Worm (Caenorhabditis elegans) whole organism, L1 larva: Measurements from ENCODE around the gene F14D7.6.

ENCODE experiments used
- C04F5.9 ChIP-seq: sonication (generic microtip); optimal IDR thresholded peaks from 2 replicates; lab custom pipeline; 2016; ENCODE audit warnings: missing genetic modification characterization, missing compliant biosample characterization
- ama-1 ChIP-seq: fragments of 150-350 bp; optimal IDR thresholded peaks from 2 replicates; lab custom pipeline; 2014
- blmp-1 ChIP-seq: fragments of 150-350 bp; optimal IDR thresholded peaks from 2 replicates; lab custom pipeline; 2014; ENCODE audit warnings: missing biosample characterization, missing genetic modification characterization
- ceh-63 ChIP-seq: fragments of 200-800 bp; sonication (Bioruptor generic); optimal IDR thresholded peaks from 2 replicates; lab custom pipeline; 2018; ENCODE audit warnings: mild to moderate bottlenecking, missing genetic modification characterization, missing compliant biosample characterization
- ceh-8 ChIP-seq: fragments of 200-800 bp; sonication (Bioruptor generic); optimal IDR thresholded peaks from 2 replicates; lab custom pipeline; 2018; ENCODE audit warnings: mild to moderate bottlenecking, missing genetic modification characterization, moderate library complexity, missing compliant biosample characterization
- ceh-88 ChIP-seq: fragments of 200-800 bp; sonication (Bioruptor generic); IDR thresholded peaks from 2 replicates; pipeline ENCODE4 v1.3.6; 2022; ENCODE audit warnings: missing genetic modification characterization, missing compliant biosample characterization
- ceh-90 ChIP-seq: sonication (generic microtip); optimal IDR thresholded peaks from 2 replicates; lab custom pipeline; 2016; ENCODE audit warnings: missing genetic modification characterization, missing compliant biosample characterization
- dpl-1 ChIP-seq, 3 experiments: fragments of 150-350 bp in 2 of 3; sonication (generic microtip) in 1 of 3; optimal IDR thresholded peaks; 2 replicates each; lab custom pipeline; 2014 to 2017; ENCODE audit warnings: missing biosample characterization in 3 of 3, missing genetic modification characterization in 3 of 3, missing genetic modification reagents in 3 of 3
- efl-1 ChIP-seq, 4 experiments: fragments of 150-350 bp; optimal IDR thresholded peaks in 3 of 4; peaks in 1 of 4; 1 replicate in 1 of 4; 2 replicates in 3 of 4; lab custom pipeline; 2014; ENCODE audit warnings: missing biosample characterization in 2 of 4, missing genetic modification characterization in 2 of 4, missing genetic modification reagents in 2 of 4
- efl-3 ChIP-seq: fragments of 200-800 bp; sonication (Bioruptor generic); optimal IDR thresholded peaks from 2 replicates; lab custom pipeline; 2018; ENCODE audit warnings: mild to moderate bottlenecking, missing genetic modification characterization, missing compliant biosample characterization
- egl-13 ChIP-seq: sonication (generic microtip); optimal IDR thresholded peaks from 2 replicates; lab custom pipeline; 2016; ENCODE audit warnings: missing genotype, missing genetic modification reagents, missing genetic modification characterization, missing compliant biosample characterization
- elt-2 ChIP-seq: sonication (generic microtip); optimal IDR thresholded peaks from 2 replicates; lab custom pipeline; 2016; ENCODE audit warnings: missing genetic modification characterization, mild to moderate bottlenecking, inconsistent platforms, missing compliant biosample characterization, missing genetic modification reagents
- fkh-8 ChIP-seq: sonication (generic microtip); optimal IDR thresholded peaks from 2 replicates; lab custom pipeline; 2016; ENCODE audit warnings: mild to moderate bottlenecking, missing genetic modification characterization, missing compliant biosample characterization
- fos-1 ChIP-seq: fragments of 150-350 bp; optimal IDR thresholded peaks from 2 replicates; lab custom pipeline; 2014; ENCODE audit warnings: missing biosample characterization, missing genetic modification characterization
- hlh-17 ChIP-seq: fragments of 200-800 bp; sonication (Bioruptor generic); optimal IDR thresholded peaks from 2 replicates; lab custom pipeline; 2018; ENCODE audit warnings: missing genetic modification characterization, mild to moderate bottlenecking, missing compliant biosample characterization, moderate library complexity, borderline replicate concordance
- irx-1 ChIP-seq: sonication (generic microtip); optimal IDR thresholded peaks from 2 replicates; lab custom pipeline; 2016; ENCODE audit warnings: missing genetic modification characterization, missing compliant biosample characterization
- jun-1 ChIP-seq: fragments of 150-350 bp; optimal IDR thresholded peaks from 2 replicates; lab custom pipeline; 2014; ENCODE audit warnings: missing biosample characterization, missing genetic modification reagents, missing genetic modification characterization
- lin-14 ChIP-seq: fragments of 200-800 bp; sonication (Bioruptor generic); optimal IDR thresholded peaks from 2 replicates; lab custom pipeline; 2018; ENCODE audit warnings: mild to moderate bottlenecking, missing genetic modification characterization, moderate library complexity, missing compliant biosample characterization
- lin-15B ChIP-seq: fragments of 150-350 bp; sonication (generic microtip); optimal IDR thresholded peaks from 3 replicates; lab custom pipeline; 2014; ENCODE audit warnings: missing biosample characterization, missing genetic modification characterization
- lin-35 ChIP-seq, 2 experiments: fragments of 150-350 bp; optimal IDR thresholded peaks; 2 replicates each; lab custom pipeline; 2014; ENCODE audit warnings: missing biosample characterization in 2 of 2, missing genetic modification characterization in 2 of 2, missing genetic modification reagents in 2 of 2
- lin-39 ChIP-seq: fragments of 150-350 bp; optimal IDR thresholded peaks from 2 replicates; lab custom pipeline; 2014; ENCODE audit warnings: missing biosample characterization, missing genetic modification reagents, missing genetic modification characterization
- lir-3 ChIP-seq: sonication (generic microtip); optimal IDR thresholded peaks from 2 replicates; lab custom pipeline; 2016; ENCODE audit warnings: mild to moderate bottlenecking, missing genetic modification characterization, moderate library complexity, missing compliant biosample characterization; ENCODE audit not compliant: poor library complexity
- mef-2 ChIP-seq: fragments of 150-350 bp; optimal IDR thresholded peaks from 2 replicates; lab custom pipeline; 2014; ENCODE audit warnings: missing biosample characterization, missing genetic modification characterization
- mep-1 ChIP-seq: fragments of 150-350 bp; optimal IDR thresholded peaks from 2 replicates; lab custom pipeline; 2014; ENCODE audit warnings: missing biosample characterization, missing genetic modification characterization
- nhr-11 ChIP-seq: fragments of 150-350 bp; optimal IDR thresholded peaks from 2 replicates; lab custom pipeline; 2014; ENCODE audit warnings: missing biosample characterization, missing genetic modification characterization
- nhr-12 ChIP-seq: sonication (generic microtip); optimal IDR thresholded peaks from 2 replicates; lab custom pipeline; 2017; ENCODE audit warnings: missing biosample characterization, missing genetic modification characterization
- nhr-19 ChIP-seq: fragments of 200-800 bp; sonication (Bioruptor generic); conservative IDR thresholded peaks from 2 replicates; pipeline ENCODE4 v1.3.6; 2022; ENCODE audit warnings: missing genetic modification characterization, missing compliant biosample characterization
- nhr-47 ChIP-seq: sonication (generic microtip); optimal IDR thresholded peaks from 2 replicates; lab custom pipeline; 2016; ENCODE audit warnings: mild to moderate bottlenecking, missing genetic modification characterization, moderate library complexity, missing compliant biosample characterization
- nhr-71 ChIP-seq: sonication (generic microtip); optimal IDR thresholded peaks from 2 replicates; lab custom pipeline; 2016; ENCODE audit warnings: mild to moderate bottlenecking, missing genetic modification characterization, moderate library complexity, missing compliant biosample characterization
- nhr-76 ChIP-seq: sonication (generic microtip); optimal IDR thresholded peaks from 2 replicates; lab custom pipeline; 2017; ENCODE audit warnings: missing biosample characterization, missing genetic modification characterization
- nhr-77 ChIP-seq: fragments of 150-350 bp; optimal IDR thresholded peaks from 2 replicates; lab custom pipeline; 2014; ENCODE audit warnings: missing biosample characterization, missing genetic modification characterization
- nhr-84 ChIP-seq: sonication (generic microtip); optimal IDR thresholded peaks from 2 replicates; lab custom pipeline; 2017; ENCODE audit warnings: missing biosample characterization, missing genetic modification characterization
- nhr-90 ChIP-seq: sonication (generic microtip); optimal IDR thresholded peaks from 2 replicates; lab custom pipeline; 2016; ENCODE audit warnings: mild to moderate bottlenecking, missing genetic modification characterization, missing compliant biosample characterization; ENCODE audit not compliant: poor library complexity
- pag-3 ChIP-seq: sonication (generic microtip); optimal IDR thresholded peaks from 2 replicates; lab custom pipeline; 2017; ENCODE audit warnings: missing genetic modification characterization, mild to moderate bottlenecking, missing compliant biosample characterization, antibody characterized with exemption, borderline replicate concordance; ENCODE audit not compliant: insufficient read depth
- pax-3 ChIP-seq: fragments of 200-800 bp; sonication (Bioruptor generic); optimal IDR thresholded peaks from 2 replicates; lab custom pipeline; 2018; ENCODE audit warnings: mild to moderate bottlenecking, missing genetic modification characterization, moderate library complexity, missing compliant biosample characterization
- rnt-1 ChIP-seq: sonication (generic microtip); optimal IDR thresholded peaks from 2 replicates; lab custom pipeline; 2016; ENCODE audit warnings: mild to moderate bottlenecking, missing genetic modification characterization, moderate library complexity, missing compliant biosample characterization
- skn-1 ChIP-seq: fragments of 150-350 bp; optimal IDR thresholded peaks from 2 replicates; lab custom pipeline; 2014; ENCODE audit warnings: missing biosample characterization, missing genetic modification characterization
- snpc-4 ChIP-seq: fragments of 150-350 bp; optimal IDR thresholded peaks from 2 replicates; lab custom pipeline; 2014; ENCODE audit warnings: missing biosample characterization, missing genetic modification characterization
- sox-4 ChIP-seq: sonication (generic microtip); optimal IDR thresholded peaks from 2 replicates; lab custom pipeline; 2016; ENCODE audit warnings: missing genetic modification characterization, missing compliant biosample characterization
- tlp-1 ChIP-seq: fragments of 150-350 bp; optimal IDR thresholded peaks from 2 replicates; lab custom pipeline; 2014; ENCODE audit warnings: missing biosample characterization, missing genetic modification characterization
- unc-30 ChIP-seq: sonication (generic microtip); optimal IDR thresholded peaks from 2 replicates; lab custom pipeline; 2017; ENCODE audit warnings: missing biosample characterization, missing genetic modification characterization
- unc-62 ChIP-seq: fragments of 150-350 bp; optimal IDR thresholded peaks from 2 replicates; lab custom pipeline; 2014; ENCODE audit warnings: missing biosample characterization, missing genetic modification reagents, missing genetic modification characterization
- unc-86 ChIP-seq: sonication (generic microtip); optimal IDR thresholded peaks from 2 replicates; lab custom pipeline; 2016; ENCODE audit warnings: missing genetic modification characterization, missing compliant biosample characterization
- unc-98 ChIP-seq: fragments of 200-800 bp; sonication (Bioruptor generic); IDR thresholded peaks from 2 replicates; pipeline ENCODE4 v1.3.6; 2022; ENCODE audit warnings: missing genetic modification characterization, missing compliant biosample characterization
- zag-1 ChIP-seq: fragments of 150-350 bp; optimal IDR thresholded peaks from 2 replicates; lab custom pipeline; 2014; ENCODE audit warnings: missing biosample characterization, missing genetic modification characterization
- ztf-11 ChIP-seq, 2 experiments: sonication (generic microtip); optimal IDR thresholded peaks; 2 replicates each; lab custom pipeline; 2016 to 2017; ENCODE audit warnings: missing genetic modification characterization in 2 of 2, missing biosample characterization in 1 of 2, missing compliant biosample characterization in 1 of 2

F14D7.6 gene

DNA sequence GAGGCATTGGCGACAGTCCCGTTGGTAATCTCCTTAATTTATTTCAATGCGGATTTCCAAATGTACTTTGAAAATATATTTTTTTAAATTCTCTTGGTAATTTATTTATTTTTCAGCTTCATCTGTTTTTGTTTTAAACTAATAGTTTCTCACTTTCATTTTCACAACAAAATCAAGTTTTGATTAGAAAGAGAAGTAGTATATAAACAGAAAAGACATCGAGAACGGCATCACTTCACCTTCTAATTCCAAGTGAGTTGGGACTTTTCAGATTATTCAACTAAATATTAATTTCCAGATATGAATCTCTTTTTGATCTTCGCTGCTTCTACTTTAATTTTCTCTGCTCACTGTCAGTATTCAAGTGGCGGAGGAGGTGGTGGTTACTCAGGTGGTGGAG lies 19.0 kb downstream of the F14D7.6 start, which contains the start of gene F47B8.14:
Gene F47B8.14 (plus strand): TSS at position 301 of the 400 bp plus-strand sequence.
- TF ChIP-seq unc-86 (tag; lab: Kevin White, UChicago) (no peak), ceh-63 (GFP tag; lab: Kevin White, UChicago) (no peak), lin-39 (tag; lab: Kevin White, UChicago) (no peak), skn-1 (tag; lab: Kevin White, UChicago) (no peak), efl-3 (no peak), nhr-71 (tag; lab: Kevin White, UChicago) (no peak), zag-1 (tag; lab: Kevin White, UChicago) (no peak), ama-1 (no peak), rnt-1 (no peak), nhr-12 (no peak), elt-2 (tag; lab: Kevin White, UChicago) (no peak), nhr-47 (tag; lab: Kevin White, UChicago) (no peak), unc-62 (no peak), pag-3 (tag; lab: Kevin White, UChicago) (no peak), unc-98 (GFP tag; lab: Robert Waterston, UW) (no peak), irx-1 (tag; lab: Kevin White, UChicago) (no peak), hlh-17 (GFP tag; lab: Kevin White, UChicago) (no peak), egl-13 (tag; lab: Kevin White, UChicago) (no peak), ztf-11 (tag; optimal IDR thresholded peaks at IDR 0.05; lab: Kevin White, UChicago) (no peak)

- TF ChIP-seq tlp-1 (no peak), mef-2 (tag; lab: Kevin White, UChicago) (no peak), ceh-88 (GFP tag; lab: Robert Waterston, UW) (no peak), efl-1 (optimal IDR thresholded peaks at IDR 0.05; lab: Kevin White, UChicago) (no peak), efl-1 (GFP tag; optimal IDR thresholded peaks at IDR 0.05 in 1 of 2; lab: Kevin White, UChicago) (peak in 1 of 2 experiments; percentile 61), lin-15B (tag; lab: Kevin White, UChicago) (no peak), blmp-1 (tag; lab: Kevin White, UChicago) (no peak), ceh-8 (no peak)
Measured at ce11 chrV:14320730-14321319, 19.6 kb downstream of the F14D7.6 start.

- TF ChIP-seq ceh-90 (tag; lab: Kevin White, UChicago) (no peak), nhr-11 (tag; lab: Kevin White, UChicago) (no peak), nhr-19 (peak; percentile 20; the same call in 1 of the 2 replicates), C04F5.9 (no peak), skn-1 (tag; lab: Kevin White, UChicago) (no peak), blmp-1 (tag; lab: Kevin White, UChicago) (peak; percentile 50), ceh-8 (no peak), elt-2 (tag; lab: Kevin White, UChicago) (no peak), mep-1 (tag; lab: Kevin White, UChicago) (peak; percentile 77), nhr-90 (peak; percentile 1), efl-1 (optimal IDR thresholded peaks at IDR 0.05; lab: Kevin White, UChicago) (peak; percentile 61 to 82), efl-1 (GFP tag; optimal IDR thresholded peaks at IDR 0.05 in 1 of 2; lab: Kevin White, UChicago) (peak; percentile 37 to 60), sox-4 (tag; lab: Kevin White, UChicago) (no peak), nhr-71 (tag; lab: Kevin White, UChicago) (peak; percentile 62), nhr-77 (tag; lab: Kevin White, UChicago) (no peak), fkh-8 (tag; lab: Kevin White, UChicago) (peak; percentile 85), snpc-4 (peak; percentile 55), irx-1 (tag; lab: Kevin White, UChicago) (no peak), pag-3 (tag; lab: Kevin White, UChicago) (peak; percentile 93), nhr-84 (tag; lab: Kevin White, UChicago) (no peak), dpl-1 (GFP tag; optimal IDR thresholded peaks at IDR 0.05; lab: Kevin White, UChicago) (peak; percentile 20 to 43 (median 23)), rnt-1 (peak; percentile 47), egl-13 (tag; lab: Kevin White, UChicago) (no peak), lin-35 (GFP tag; optimal IDR thresholded peaks at IDR 0.05; lab: Kevin White, UChicago) (peak; percentile 52 to 57), fos-1 (tag; lab: Kevin White, UChicago) (peak; percentile 22), nhr-12 (no peak), unc-30 (no peak), pax-3 (tag; lab: Kevin White, UChicago) (no peak), nhr-47 (tag; lab: Kevin White, UChicago) (peak; percentile 51), lir-3 (peak; percentile 9), lin-14 (GFP tag; lab: Kevin White, UChicago) (peak; percentile 92), jun-1 (tag; lab: Kevin White, UChicago) (no peak), nhr-76 (tag; lab: Kevin White, UChicago) (no peak)
Measured at ce11 chrV:14322743-14323142, 21.5 kb downstream of the F14D7.6 start, which contains the start of gene F47B8.3. Gene F47B8.3 (minus strand): TSS chrV:14323003.
